Worm (Caenorhabditis elegans): ENCODE data around the gene hrpa-1.

DNA sequence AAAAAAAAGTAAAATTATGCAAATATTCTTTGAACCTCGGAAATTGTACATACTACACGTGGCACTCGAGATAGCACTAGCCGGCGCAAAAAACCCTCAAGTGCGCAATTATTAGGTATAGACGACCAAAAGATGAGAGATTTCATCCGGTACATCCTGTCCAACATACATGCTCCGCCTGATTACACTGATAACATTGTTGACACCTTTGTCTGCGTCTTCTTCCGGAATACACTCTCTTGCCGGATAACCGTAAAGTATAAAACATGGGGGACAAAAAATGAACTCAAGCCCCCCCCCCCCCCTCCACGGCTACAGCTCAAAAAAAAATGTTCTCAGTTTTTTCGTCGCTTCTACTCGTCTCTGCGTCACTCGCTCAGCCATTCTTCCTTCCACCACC, 40.4 kb downstream of the hrpa-1 start, which contains the start of gene W08E12.6:
- TF ChIP-seq lin-39 (tag; optimal IDR thresholded peaks at IDR 0.05) = no peak
- TF ChIP-seq aly-2 (tag; optimal IDR thresholded peaks at IDR 0.05) = no peak
- no peak for TF ChIP-seq ztf-11 (tag; optimal IDR thresholded peaks at IDR 0.05)
- no peak for TF ChIP-seq F16B12.6 (tag; optimal IDR thresholded peaks at IDR 0.05)
